Fruit fly (Drosophila melanogaster) ovary, adult (tissue): ENCODE data around the gene JhI-21.

Experiments used
- CG17801 ChIP-seq: fragments of 200-800 bp; optimal IDR thresholded peaks from 2 replicates; lab custom pipeline; 2019; ENCODE audit warnings: missing biosample characterization, mild to moderate bottlenecking, missing genetic modification characterization, moderate library complexity; ENCODE audit not compliant: partially characterized antibody

The JhI-21 gene

dm6 chr2L:12055837-12056388 lies at the start of gene JhI-21, which contains the start of the genes RpL7-like and CG34164:
Gene JhI-21, minus strand, starts transcription at chr2L:12056042.
Gene RpL7-like, plus strand, starts transcription at chr2L:12056326.
Gene CG34164, plus strand, starts transcription at chr2L:12056348.
- peak; percentile 31 for TF ChIP-seq CG17801 (GFP tag; lab: Kevin White, UChicago)

dm6 chr2L:12103231-12104210 lies 47.7 kb upstream of the JhI-21 start, which contains the start of the genes Patsas and ThrRS:
Gene Patsas, minus strand, starts transcription at chr2L:12103285.
Gene ThrRS, plus strand, starts transcription at chr2L:12103751.
- TF ChIP-seq CG17801 (GFP tag; lab: Kevin White, UChicago), result peak; percentile 44

- TF ChIP-seq CG17801 (GFP tag; lab: Kevin White, UChicago), result no peak
These were observed 41.9 kb upstream of the JhI-21 start, which contains the start of gene Ced-12 for dm6 chr2L:12097698-12098097. Gene Ced-12, plus strand, starts transcription at chr2L:12097838.

dm6 chr2L:12096396-12096813 lies 40.6 kb upstream of the JhI-21 start, which contains the start of the genes CG6712 and Mt2:
Gene CG6712, minus strand, starts transcription at chr2L:12096511.
Gene Mt2, plus strand, starts transcription at chr2L:12096525.
- no peak for TF ChIP-seq CG17801 (GFP tag; lab: Kevin White, UChicago)

- TF ChIP-seq CG17801 (GFP tag; lab: Kevin White, UChicago), result no peak
These were observed 37.8 kb upstream of the JhI-21 start for dm6 chr2L:12093652-12094051.

- TF ChIP-seq CG17801 (GFP tag; lab: Kevin White, UChicago), result no peak
These were observed 36.9 kb upstream of the JhI-21 start for dm6 chr2L:12092719-12093118.

- no peak for TF ChIP-seq CG17801 (GFP tag; lab: Kevin White, UChicago)
These were observed 36.2 kb upstream of the JhI-21 start for dm6 chr2L:12092041-12092440.

dm6 chr2L:12091522-12091921 lies 35.7 kb upstream of the JhI-21 start, which contains the start of gene Pex19:
Gene Pex19, plus strand, starts transcription at chr2L:12091822.
- no peak for TF ChIP-seq CG17801 (GFP tag; lab: Kevin White, UChicago)

dm6 chr2L:12089145-12089544 lies 33.3 kb upstream of the JhI-21 start:
- TF ChIP-seq CG17801 (GFP tag; lab: Kevin White, UChicago), result no peak

- no peak for TF ChIP-seq CG17801 (GFP tag; lab: Kevin White, UChicago)
These were observed 31.6 kb upstream of the JhI-21 start for dm6 chr2L:12087442-12087841.

dm6 chr2L:12085619-12086171 lies 29.9 kb upstream of the JhI-21 start, which contains the start of gene prd:
Gene prd, minus strand, starts transcription at chr2L:12085827.
- TF ChIP-seq CG17801 (GFP tag; lab: Kevin White, UChicago), result no peak

- TF ChIP-seq CG17801 (GFP tag; lab: Kevin White, UChicago), result no peak
These were observed 29.2 kb upstream of the JhI-21 start for dm6 chr2L:12085010-12085409.

- no peak for TF ChIP-seq CG17801 (GFP tag; lab: Kevin White, UChicago)
These were observed 25.4 kb upstream of the JhI-21 start for dm6 chr2L:12081118-12081665.

dm6 chr2L:12079827-12080381 lies 24.1 kb upstream of the JhI-21 start:
- no peak for TF ChIP-seq CG17801 (GFP tag; lab: Kevin White, UChicago)
